Fruit fly (Drosophila melanogaster) whole organism, embryonic: ENCODE measurements around the gene CG1785.

ENCODE experiments used
- Abd-B ChIP-seq: fragments of 200-800 bp; sonication (Bioruptor generic); optimal IDR thresholded peaks from 2 replicates; lab custom pipeline; 2018; ENCODE audit warnings: missing biosample characterization, mild to moderate bottlenecking, missing genetic modification characterization, moderate library complexity
- Asciz ChIP-seq: fragments of 200-800 bp; sonication (Bioruptor generic); optimal IDR thresholded peaks from 2 replicates; lab custom pipeline; 2017; ENCODE audit warnings: missing biosample characterization, mild to moderate bottlenecking, missing genetic modification characterization, missing genetic modification reagents
- Atf3 ChIP-seq: fragments of 200-800 bp; sonication (Bioruptor generic); optimal IDR thresholded peaks from 3 replicates; lab custom pipeline; 2016; ENCODE audit warnings: missing biosample characterization, missing genetic modification characterization
- Atf6 ChIP-seq: fragments of 200-800 bp; sonication (Bioruptor generic); IDR thresholded peaks from 2 replicates; pipeline ENCODE4 v1.3.6; 2022; ENCODE audit warnings: missing biosample characterization, missing genetic modification characterization
- B-H1 ChIP-seq: fragments of 200-800 bp; sonication (Bioruptor generic); IDR thresholded peaks from 3 replicates; pipeline ENCODE4 v1.3.6; 2022; ENCODE audit warnings: missing biosample characterization, missing genetic modification characterization
- CG12219 ChIP-seq: fragments of 200-800 bp; sonication (Bioruptor generic); optimal IDR thresholded peaks from 3 replicates; lab custom pipeline; 2018; ENCODE audit warnings: missing biosample characterization, mild to moderate bottlenecking, missing genetic modification characterization
- CG13775 ChIP-seq: fragments of 200-800 bp; sonication (Bioruptor generic); optimal IDR thresholded peaks from 3 replicates; lab custom pipeline; 2017; ENCODE audit warnings: missing biosample characterization, mild to moderate bottlenecking, missing genetic modification characterization
- CG15696 ChIP-seq: fragments of 200-800 bp; sonication (Bioruptor generic); optimal IDR thresholded peaks from 2 replicates; lab custom pipeline; 2019; ENCODE audit warnings: missing biosample characterization, mild to moderate bottlenecking, missing genetic modification characterization, moderate library complexity
- CG1603 ChIP-seq: fragments of 200-800 bp; sonication (Bioruptor generic); optimal IDR thresholded peaks from 2 replicates; lab custom pipeline; 2019; ENCODE audit warnings: missing biosample characterization, mild to moderate bottlenecking, missing genetic modification characterization, moderate library complexity
- CG18619 ChIP-seq: fragments of 200-800 bp; sonication (Bioruptor generic); optimal IDR thresholded peaks from 3 replicates; lab custom pipeline; 2017; ENCODE audit warnings: missing biosample characterization, mild to moderate bottlenecking, missing genetic modification characterization
- CG2199 ChIP-seq: fragments of 200-800 bp; sonication (Bioruptor generic); IDR thresholded peaks from 3 replicates; pipeline ENCODE4 v1.3.6; 2022; ENCODE audit warnings: missing biosample characterization, missing genetic modification characterization
- CG33213 ChIP-seq: fragments of 200-800 bp; sonication (Bioruptor generic); optimal IDR thresholded peaks from 3 replicates; lab custom pipeline; 2016; ENCODE audit warnings: missing biosample characterization, missing genetic modification characterization
- CG3726 ChIP-seq: fragments of 200-800 bp; sonication (Bioruptor generic); IDR thresholded peaks from 3 replicates; pipeline ENCODE4, ENCODE4 v1.3.6; 2022; ENCODE audit warnings: missing biosample characterization, missing genetic modification characterization
- CG5245 ChIP-seq: fragments of 200-800 bp; sonication (Bioruptor generic); optimal IDR thresholded peaks from 3 replicates; lab custom pipeline; 2016; ENCODE audit warnings: missing biosample characterization, missing genetic modification characterization
- CG7372 ChIP-seq: fragments of 200-800 bp; sonication (Bioruptor generic); IDR thresholded peaks from 2 replicates; pipeline ENCODE4 v1.3.6; 2022; ENCODE audit warnings: missing biosample characterization, missing genetic modification characterization
- CG9727 ChIP-seq: fragments of 200-800 bp; sonication (Bioruptor generic); optimal IDR thresholded peaks from 3 replicates; lab custom pipeline; 2017; ENCODE audit warnings: missing biosample characterization, mild to moderate bottlenecking, missing genetic modification characterization
- CkIIα-i1 ChIP-seq: fragments of 200-800 bp; sonication (Bioruptor generic); IDR thresholded peaks from 2 replicates; pipeline ENCODE4 v1.3.6; 2022; ENCODE audit warnings: missing biosample characterization, missing genetic modification characterization
- Drgx ChIP-seq: fragments of 200-800 bp; sonication (Bioruptor generic); IDR thresholded peaks from 2 replicates; pipeline ENCODE4 v1.3.6; 2022; ENCODE audit warnings: missing biosample characterization, missing genetic modification characterization
- GATAe ChIP-seq: fragments of 200-800 bp; sonication (Bioruptor generic); conservative IDR thresholded peaks from 2 replicates; pipeline ENCODE4 v1.3.6; 2022; ENCODE audit warnings: missing biosample characterization, missing genetic modification characterization
- HHEX ChIP-seq: fragments of 200-800 bp; sonication (Bioruptor generic); optimal IDR thresholded peaks from 3 replicates; lab custom pipeline; 2017; ENCODE audit warnings: missing biosample characterization, mild to moderate bottlenecking, missing genetic modification characterization, missing genetic modification reagents
- HmgD ChIP-seq: fragments of 200-800 bp; sonication (Bioruptor generic); optimal IDR thresholded peaks from 3 replicates; lab custom pipeline; 2016; ENCODE audit warnings: missing biosample characterization, missing genetic modification characterization
- Hr3 ChIP-seq: fragments of 200-800 bp; sonication (Bioruptor generic); optimal IDR thresholded peaks from 3 replicates; lab custom pipeline; 2016; ENCODE audit warnings: missing biosample characterization, missing genetic modification characterization
- Hr78 ChIP-seq, 2 experiments: fragments of 200-800 bp in 1 of 2; fragments of >200 bp in 1 of 2; sonication (Bioruptor generic) in 1 of 2; optimal IDR thresholded peaks; 2 replicates each; lab custom pipeline; 2017 to 2019; ENCODE audit warnings: missing biosample characterization in 2 of 2, missing genetic modification characterization in 2 of 2, mild to moderate bottlenecking in 1 of 2, moderate library complexity in 1 of 2
- Pdp1 ChIP-seq, 2 experiments: fragments of 200-800 bp; sonication (Bioruptor generic); optimal IDR thresholded peaks; 3 replicates each; lab custom pipeline; 2016; ENCODE audit warnings: missing biosample characterization in 2 of 2, missing genetic modification characterization in 2 of 2, mild to moderate bottlenecking in 1 of 2, moderate library complexity in 1 of 2
- Tbp ChIP-seq: fragments of >200 bp; optimal IDR thresholded peaks from 2 replicates; lab custom pipeline; 2018; ENCODE audit warnings: missing biosample characterization, missing genetic modification characterization
- al ChIP-seq: fragments of 200-800 bp; sonication (Bioruptor generic); IDR thresholded peaks from 2 replicates; pipeline ENCODE4 v1.3.6; 2022; ENCODE audit warnings: missing biosample characterization, missing genetic modification characterization
- amos ChIP-seq: fragments of 200-800 bp; sonication (Bioruptor generic); IDR thresholded peaks from 2 replicates; pipeline ENCODE4 v1.3.6; 2022; ENCODE audit warnings: missing biosample characterization, missing genetic modification characterization; ENCODE audit not compliant: partially characterized antibody
- ara ChIP-seq: fragments of 200-800 bp; sonication (Bioruptor generic); IDR thresholded peaks from 2 replicates; pipeline ENCODE4 v1.3.6; 2022; ENCODE audit warnings: missing biosample characterization, missing genetic modification characterization
- cg ChIP-seq: fragments of 200-800 bp; sonication (Bioruptor generic); optimal IDR thresholded peaks from 3 replicates; lab custom pipeline; 2019; ENCODE audit warnings: missing biosample characterization, mild to moderate bottlenecking, missing genetic modification characterization, moderate library complexity
- chinmo ChIP-seq: fragments of 200-800 bp; sonication (Bioruptor generic); IDR thresholded peaks from 4 replicates; pipeline ENCODE4 v1.3.6; 2022; ENCODE audit warnings: missing biosample characterization, missing genetic modification characterization; ENCODE audit not compliant: partially characterized antibody
- danr ChIP-seq: fragments of 200-800 bp; sonication (Bioruptor generic); IDR thresholded peaks from 2 replicates; pipeline ENCODE4 v1.3.6; 2022; ENCODE audit warnings: missing biosample characterization, missing genetic modification characterization
- dimm ChIP-seq: fragments of 200-800 bp; sonication (Bioruptor generic); IDR thresholded peaks from 2 replicates; pipeline ENCODE4 v1.3.6; 2022; ENCODE audit warnings: missing biosample characterization, missing genetic modification characterization
- dm ChIP-seq: fragments of 200-800 bp; sonication (Bioruptor generic); optimal IDR thresholded peaks from 3 replicates; lab custom pipeline; 2016; ENCODE audit warnings: missing biosample characterization, missing genetic modification characterization
- dmrt11E ChIP-seq: fragments of 200-800 bp; sonication (Bioruptor generic); optimal IDR thresholded peaks from 3 replicates; lab custom pipeline; 2018; ENCODE audit warnings: missing biosample characterization, mild to moderate bottlenecking, missing genetic modification characterization, moderate library complexity
- hth ChIP-seq: fragments of >200 bp; optimal IDR thresholded peaks from 2 replicates; lab custom pipeline; 2017; ENCODE audit warnings: inconsistent platforms
- lov ChIP-seq, 2 experiments: fragments of 200-800 bp in 1 of 2; fragments of >200 bp in 1 of 2; sonication (Bioruptor generic) in 1 of 2; IDR thresholded peaks in 1 of 2; optimal IDR thresholded peaks in 1 of 2; 2 replicates in 1 of 2; 3 replicates in 1 of 2; pipeline versions ENCODE4 v1.3.6 to Lab custom; 2017 to 2022; ENCODE audit warnings: missing biosample characterization in 1 of 2, missing genetic modification characterization in 1 of 2
- mld ChIP-seq: fragments of 200-800 bp; sonication (Bioruptor generic); IDR thresholded peaks from 3 replicates; pipeline ENCODE4 v1.3.6; 2022; ENCODE audit warnings: missing biosample characterization, missing genetic modification characterization; ENCODE audit not compliant: partially characterized antibody
- nerfin-2 ChIP-seq: fragments of 200-800 bp; sonication (Bioruptor generic); IDR thresholded peaks from 2 replicates; pipeline ENCODE4 v1.3.6; 2022; ENCODE audit warnings: missing biosample characterization, missing genetic modification characterization; ENCODE audit not compliant: partially characterized antibody
- prd ChIP-seq, 3 experiments: fragments of >200 bp in 2 of 3; fragments of 200-800 bp in 1 of 3; sonication (Bioruptor generic) in 1 of 3; optimal IDR thresholded peaks in 2 of 3; IDR thresholded peaks in 1 of 3; 2 replicates in 2 of 3; 3 replicates in 1 of 3; pipeline versions ENCODE4 v1.3.6 to Lab custom; 2017 to 2022; ENCODE audit warnings: missing biosample characterization in 1 of 3, missing genetic modification characterization in 1 of 3
- ranshi ChIP-seq: fragments of 200-800 bp; sonication (Bioruptor generic); IDR thresholded peaks from 2 replicates; pipeline ENCODE4 v1.3.6; 2022; ENCODE audit warnings: missing biosample characterization, missing genetic modification characterization
- sd ChIP-seq: fragments of 200-800 bp; sonication (Bioruptor generic); optimal IDR thresholded peaks from 3 replicates; lab custom pipeline; 2018; ENCODE audit warnings: missing biosample characterization, mild to moderate bottlenecking, missing genetic modification characterization, moderate library complexity
- slou ChIP-seq: fragments of 200-800 bp; sonication (Bioruptor generic); optimal IDR thresholded peaks from 3 replicates; lab custom pipeline; 2016; ENCODE audit warnings: missing biosample characterization, missing genetic modification characterization
- sob ChIP-seq: fragments of 200-800 bp; sonication (Bioruptor generic); IDR thresholded peaks from 2 replicates; pipeline ENCODE4 v1.3.6; 2022; ENCODE audit warnings: missing biosample characterization, missing genetic modification characterization
- trem ChIP-seq: fragments of 200-800 bp; optimal IDR thresholded peaks from 3 replicates; lab custom pipeline; 2019; ENCODE audit warnings: missing biosample characterization, mild to moderate bottlenecking, missing genetic modification characterization, moderate library complexity
- wek ChIP-seq: fragments of 200-800 bp; sonication (Bioruptor generic); optimal IDR thresholded peaks from 3 replicates; lab custom pipeline; 2018; ENCODE audit warnings: missing biosample characterization, mild to moderate bottlenecking, missing genetic modification characterization, moderate library complexity
- zen2 ChIP-seq: fragments of 200-800 bp; sonication (Bioruptor generic); IDR thresholded peaks from 3 replicates; pipeline ENCODE4 v1.3.6; 2022; ENCODE audit warnings: missing biosample characterization, missing genetic modification characterization; ENCODE audit not compliant: partially characterized antibody
- zf30C ChIP-seq: fragments of 200-800 bp; sonication (Bioruptor generic); optimal IDR thresholded peaks from 3 replicates; lab custom pipeline; 2018; ENCODE audit warnings: missing biosample characterization, mild to moderate bottlenecking, missing genetic modification characterization

CG1785 gene

DNA sequence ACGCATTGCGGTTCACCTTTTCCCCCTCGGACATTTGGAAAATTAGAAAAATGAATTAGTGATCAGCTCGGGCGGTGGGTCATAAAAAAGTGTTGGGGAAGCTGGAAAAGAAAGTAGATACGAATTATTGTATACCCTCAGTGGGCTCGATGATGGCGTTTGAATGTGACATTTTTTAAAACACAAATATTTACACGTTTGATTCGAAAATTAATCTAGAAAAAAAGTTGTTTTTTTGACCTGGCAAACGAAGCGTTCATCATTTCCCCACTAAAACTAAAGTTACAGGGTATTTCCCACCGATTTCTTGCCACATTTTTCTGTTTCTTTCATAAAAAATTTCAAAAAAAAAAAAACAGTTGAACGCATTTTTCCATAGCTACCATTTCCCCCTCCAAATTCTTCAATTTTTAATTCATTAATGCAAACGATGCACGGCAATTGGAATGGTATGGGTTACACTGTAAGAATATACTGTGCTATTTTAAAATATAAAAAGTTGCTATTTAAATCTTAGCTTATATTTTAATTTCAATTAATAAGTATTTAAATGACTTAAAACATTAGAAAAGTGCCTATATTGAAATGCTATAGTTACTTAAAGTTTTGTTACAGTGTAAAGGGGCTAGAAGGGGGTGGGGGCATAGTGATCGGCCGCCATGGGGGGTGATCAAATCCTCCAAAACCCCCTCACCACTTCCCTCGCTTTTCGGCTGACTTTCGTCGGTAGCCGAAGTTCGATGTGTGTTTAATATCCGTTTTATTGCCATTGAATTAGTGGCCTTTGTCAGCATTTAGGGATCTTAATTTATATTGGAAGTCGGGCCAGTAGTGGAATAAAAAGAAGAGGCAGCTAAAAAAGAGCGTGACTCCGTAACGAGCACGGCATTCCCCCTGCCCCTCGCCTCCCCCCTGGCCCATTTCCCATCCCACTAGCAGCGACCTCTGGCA, 43.1 kb upstream of the CG1785 start:
- TF ChIP-seq HHEX (GFP tag; lab: Kevin White, UChicago) (no peak), CkIIα-i1 (GFP tag; lab: Robert Waterston, UW) (no peak), ranshi (GFP tag; lab: Robert Waterston, UW) (peak; percentile 44; the same call in 1 of the 2 replicates), danr (peak; percentile 20; the same call in 1 of the 2 replicates), zf30C (GFP tag; lab: Kevin White, UChicago) (peak; percentile 52), Hr3 (GFP tag; lab: Kevin White, UChicago) (no peak), Atf3 (GFP tag; lab: Kevin White, UChicago) (peak; percentile 19), trem (peak; percentile 14), GATAe (no peak), slou (no peak), zen2 (GFP tag; lab: Robert Waterston, UW) (no peak), hth (lab: Kevin White, UChicago) (no peak), Atf6 (no peak), sob (peak; percentile 42; the same call in 1 of the 2 replicates), sd (no peak), nerfin-2 (no peak), Tbp (GFP tag; lab: Kevin White, UChicago) (no peak), CG18619 (no peak), dm (GFP tag; lab: Kevin White, UChicago) (no peak), Pdp1 (GFP tag; optimal IDR thresholded peaks at IDR 0.05; lab: Kevin White, UChicago) (peak in 1 of 2 experiments; percentile 29), al (no peak), cg (no peak), mld (GFP tag; lab: Robert Waterston, UW) (no peak), B-H1 (GFP tag; lab: Robert Waterston, UW) (no peak), CG3726 (GFP tag; lab: Robert Waterston, UW) (no peak), CG33213 (GFP tag; lab: Kevin White, UChicago) (no peak), ara (GFP tag; lab: Robert Waterston, UW) (peak; percentile 81), dmrt11E (tag; lab: Kevin White, UChicago) (peak; percentile 82), prd (optimal IDR thresholded peaks at IDR 0.05; lab: Kevin White, UChicago) (no peak), prd (GFP tag; IDR thresholded peaks at IDR 0.05; lab: Robert Waterston, UW) (peak; percentile 78; the same call in 2 of the 3 replicates), Drgx (GFP tag; lab: Robert Waterston, UW) (no peak), chinmo (GFP tag; lab: Robert Waterston, UW) (no peak), amos (no peak), CG5245 (GFP tag; lab: Kevin White, UChicago) (no peak), CG9727 (GFP tag; lab: Kevin White, UChicago) (peak; percentile 61), Hr78 (GFP tag; optimal IDR thresholded peaks at IDR 0.05; lab: Kevin White, UChicago) (no peak), CG13775 (GFP tag; lab: Kevin White, UChicago) (peak; percentile 3), Abd-B (peak; percentile 49), CG7372 (GFP tag; lab: Robert Waterston, UW) (0 out of 2 replicates have a peak, but pooled peaks have one; percentile 7), CG1603 (tag; lab: Kevin White, UChicago) (peak; percentile 42), HmgD (GFP tag; lab: Kevin White, UChicago) (no peak), CG2199 (GFP tag; lab: Robert Waterston, UW) (peak; percentile 28; the same call in 1 of the 3 replicates), lov (optimal IDR thresholded peaks at IDR 0.05; lab: Kevin White, UChicago) (no peak), lov (GFP tag; IDR thresholded peaks at IDR 0.05; lab: Robert Waterston, UW) (peak; percentile 86), wek (no peak), Asciz (no peak), CG15696 (tag; lab: Kevin White, UChicago) (peak; percentile 50), dimm (GFP tag; lab: Robert Waterston, UW) (peak; percentile 15; the same call in 1 of the 2 replicates), CG12219 (GFP tag; lab: Kevin White, UChicago) (no peak)
